Fruit fly (Drosophila melanogaster): ENCODE measurements around the gene Gcn2.

Gcn2 gene

DNA sequence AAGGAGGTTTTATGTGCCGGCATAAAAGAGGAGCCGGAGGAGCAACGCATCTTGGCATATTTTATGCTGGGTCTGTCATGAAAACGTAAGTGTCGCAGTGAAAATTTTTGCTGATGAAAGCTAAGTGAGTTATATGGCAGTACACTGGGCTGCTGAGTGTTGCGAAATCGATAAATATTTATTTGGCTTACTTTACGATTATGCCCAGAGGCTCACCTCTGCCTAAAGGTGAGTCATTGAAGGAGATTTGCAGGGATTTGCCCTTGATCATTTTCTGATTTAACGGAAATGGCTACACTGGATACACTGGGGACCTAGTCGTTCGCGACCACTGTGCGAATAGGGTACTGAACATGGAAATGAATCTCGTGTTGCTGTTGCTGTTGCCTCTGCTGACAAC lies 44.5 kb downstream of the Gcn2 start:
- TF ChIP-seq CG12769 (tag; optimal IDR thresholded peaks at IDR 0.05): no peak
- no peak for TF ChIP-seq ems (GFP tag; optimal IDR thresholded peaks at IDR 0.05)
- no peak for TF ChIP-seq Optix (GFP tag; IDR thresholded peaks at IDR 0.05)
- TF ChIP-seq CG30020 (tag; optimal IDR thresholded peaks at IDR 0.05): no peak
- TF ChIP-seq CG5953 (GFP tag; IDR thresholded peaks at IDR 0.05): no peak
- no peak for TF ChIP-seq ftz-f1 (GFP tag; optimal IDR thresholded peaks at IDR 0.05)
- TF ChIP-seq caup (GFP tag; optimal IDR thresholded peaks at IDR 0.05; ENCODE audit: severe bottlenecking): no peak
- peak; percentile 86 for TF ChIP-seq Ets65A (GFP tag)
- peak; percentile 18; the same call in 1 of the 2 replicates for TF ChIP-seq slbo (GFP tag; IDR thresholded peaks at IDR 0.05)
- no peak for TF ChIP-seq Sox100B (GFP tag; optimal IDR thresholded peaks at IDR 0.05)
- no peak for TF ChIP-seq HLH4C (GFP tag; IDR thresholded peaks at IDR 0.05; ENCODE audit: partially characterized antibody)
- TF ChIP-seq CG10959 (GFP tag; IDR thresholded peaks at IDR 0.05): no peak
- peak; percentile 66 for TF ChIP-seq Drgx (GFP tag; IDR thresholded peaks at IDR 0.05)
- peak; percentile 48 for TF ChIP-seq Med (GFP tag)
- TF ChIP-seq nerfin-1 (tag; optimal IDR thresholded peaks at IDR 0.05): no peak
- no peak for TF ChIP-seq CG1602 (GFP tag; optimal IDR thresholded peaks at IDR 0.05)
- TF ChIP-seq Ptx1 (GFP tag; IDR thresholded peaks at IDR 0.05): no peak
- 0 out of 3 replicates have a peak, but pooled peaks have one; percentile 12 for TF ChIP-seq dysf (GFP tag; IDR thresholded peaks at IDR 0.05)
- TF ChIP-seq al (GFP tag; IDR thresholded peaks at IDR 0.05): no peak

DNA sequence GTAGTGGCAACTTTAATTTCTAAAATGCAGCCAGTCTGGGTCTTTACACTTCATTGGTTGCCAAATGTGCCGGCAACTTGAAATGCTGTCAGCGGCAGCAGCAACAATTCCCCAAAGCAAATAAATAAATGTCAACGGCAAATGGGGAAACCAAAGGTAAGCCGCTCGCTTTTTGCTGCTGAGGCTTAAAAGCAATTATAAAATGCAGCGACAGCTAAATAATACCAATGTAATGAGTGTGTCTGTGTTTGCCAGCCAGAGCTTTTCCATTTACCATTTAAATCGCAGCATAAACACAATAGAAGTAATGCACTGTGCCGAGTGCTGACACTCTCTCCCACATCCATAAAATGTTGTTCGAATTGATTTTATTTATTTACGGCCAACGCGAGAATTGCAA lies 45.1 kb downstream of the Gcn2 start:
- TF ChIP-seq Ets65A (GFP tag) (peak; percentile 61), sisA (GFP tag; IDR thresholded peaks at IDR 0.05) (no peak)

DNA sequence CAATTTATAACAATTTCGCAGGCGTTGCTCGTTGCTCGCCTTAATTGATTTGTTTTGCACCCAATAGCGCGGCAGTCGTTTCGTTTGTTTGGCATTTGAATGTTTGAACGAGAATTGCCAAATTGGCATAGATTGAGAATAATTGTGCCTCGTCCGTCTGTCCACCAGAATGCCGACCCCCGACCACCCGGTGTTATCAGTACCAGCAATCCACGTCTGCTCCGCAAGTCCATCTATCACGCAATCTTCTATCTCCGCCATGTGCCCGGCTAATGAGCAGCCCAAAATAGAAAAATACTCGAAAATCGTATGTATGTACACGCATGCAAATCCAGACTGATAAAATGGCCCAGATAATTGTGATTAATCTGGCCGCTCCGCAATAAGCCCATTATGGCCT lies 47.6 kb downstream of the Gcn2 start:
- TF ChIP-seq CG7372 (GFP tag; IDR thresholded peaks at IDR 0.05) (no peak), Pdp1 (GFP tag; optimal IDR thresholded peaks at IDR 0.05) (no peak), lab (GFP tag; optimal IDR thresholded peaks at IDR 0.05) (peak; percentile 55), CG8089 (GFP tag; optimal IDR thresholded peaks at IDR 0.05) (no peak), CG7987 (GFP tag; optimal IDR thresholded peaks at IDR 0.05) (peak; percentile 55), sug (tag; optimal IDR thresholded peaks at IDR 0.05) (peak; percentile 55)

DNA sequence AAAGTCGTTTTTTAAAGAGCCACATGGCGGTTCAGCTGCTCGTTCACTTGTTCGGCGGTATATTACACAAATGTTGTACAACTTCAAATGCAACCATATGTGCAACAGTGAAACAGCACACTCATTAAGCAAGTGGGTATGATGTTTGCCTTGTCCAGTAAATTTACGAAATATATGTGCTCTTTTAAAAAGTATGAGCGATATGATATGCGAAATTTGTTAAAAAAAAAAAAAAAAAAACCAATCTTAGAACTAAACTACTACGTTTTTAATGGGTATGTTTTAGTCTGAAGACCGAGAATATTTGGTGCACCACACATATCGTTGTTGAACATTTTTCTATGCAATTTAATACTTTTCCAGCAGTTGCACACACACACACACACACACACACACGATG lies 48.0 kb downstream of the Gcn2 start:
- no peak for TF ChIP-seq fru (optimal IDR thresholded peaks at IDR 0.05)
- no peak for TF ChIP-seq salm (tag; optimal IDR thresholded peaks at IDR 0.05)
- TF ChIP-seq CG5953 (GFP tag; IDR thresholded peaks at IDR 0.05): 0 out of 2 replicates have a peak, but pooled peaks have one; percentile 31
- no peak for TF ChIP-seq hth (optimal IDR thresholded peaks at IDR 0.05)
- no peak for TF ChIP-seq klu (GFP tag; IDR thresholded peaks at IDR 0.05)
- TF ChIP-seq YL-1 (GFP tag; optimal IDR thresholded peaks at IDR 0.05): no peak
- TF ChIP-seq CG18764 (GFP tag; optimal IDR thresholded peaks at IDR 0.05): no peak
- TF ChIP-seq bsh (GFP tag; optimal IDR thresholded peaks at IDR 0.05): peak in 1 of 2 experiments; percentile 4
- TF ChIP-seq stc (GFP tag; IDR thresholded peaks at IDR 0.05): peak; percentile 36; the same call in 1 of the 2 replicates
- 0 out of 2 replicates have a peak, but pooled peaks have one; percentile 25 for TF ChIP-seq Ptx1 (GFP tag; IDR thresholded peaks at IDR 0.05)
- no peak for TF ChIP-seq Asciz (GFP tag; optimal IDR thresholded peaks at IDR 0.05)
- TF ChIP-seq CG14667 (GFP tag; IDR thresholded peaks at IDR 0.05): no peak
- no peak for TF ChIP-seq chn (GFP tag; optimal IDR thresholded peaks at IDR 0.05)
- peak; percentile 28 for TF ChIP-seq gem (tag; optimal IDR thresholded peaks at IDR 0.05)
- TF ChIP-seq Bgb (GFP tag; IDR thresholded peaks at IDR 0.05; ENCODE audit: partially characterized antibody): no peak
- no peak for TF ChIP-seq CG9932 (GFP tag; IDR thresholded peaks at IDR 0.05)
- no peak for TF ChIP-seq CG10654 (GFP tag; optimal IDR thresholded peaks at IDR 0.05)
- TF ChIP-seq HmgZ (tag; optimal IDR thresholded peaks at IDR 0.05): no peak
- TF ChIP-seq CG11247 (GFP tag; IDR thresholded peaks at IDR 0.05): no peak
- TF ChIP-seq ranshi (GFP tag; IDR thresholded peaks at IDR 0.05): 0 out of 2 replicates have a peak, but pooled peaks have one; percentile 6
- no peak for TF ChIP-seq pum (GFP tag; optimal IDR thresholded peaks at IDR 0.05)
- peak; percentile 7 for TF ChIP-seq dmrt99B (tag; optimal IDR thresholded peaks at IDR 0.05)
- TF ChIP-seq sima (GFP tag; optimal IDR thresholded peaks at IDR 0.05): no peak
- TF ChIP-seq MTF-1 (GFP tag; optimal IDR thresholded peaks at IDR 0.05; ENCODE audit: borderline replicate concordance): no peak

All from whole organism, embryonic.